Worm (Caenorhabditis elegans) whole organism, mixed stage, embryonic: ENCODE measurements around the gene R11D1.10.

Source experiments
- bed-3 ChIP-seq: fragments of 200-800 bp; sonication (Bioruptor generic); optimal IDR thresholded peaks from 3 replicates; lab custom pipeline; 2018; ENCODE audit warnings: mild to moderate bottlenecking, missing genetic modification characterization, moderate library complexity, missing compliant biosample characterization
- lsy-2 ChIP-seq: fragments of 150-350 bp; optimal IDR thresholded peaks from 2 replicates; lab custom pipeline; 2014; ENCODE audit warnings: missing biosample characterization, missing genetic modification characterization
- nhr-28 ChIP-seq: fragments of 150-350 bp; optimal IDR thresholded peaks from 2 replicates; lab custom pipeline; 2014; ENCODE audit warnings: missing biosample characterization, missing genetic modification characterization

- TF ChIP-seq nhr-28 (tag; lab: Kevin White, UChicago) (no peak), bed-3 (GFP tag; lab: Kevin White, UChicago) (no peak), lsy-2 (no peak)
These were observed 44.5 kb downstream of the R11D1.10 start for ce11 chrV:12773852-12774251.
